Fruit fly (Drosophila melanogaster) Kc167 (cell line): ENCODE results near the gene Pdp1.

Experiments
- Myc ChIP-seq: fragments of >200 bp; optimal IDR thresholded peaks from 2 replicates; lab custom pipeline; 2017; ENCODE audit warnings: missing external identifiers
- Sin3A ChIP-seq: fragments of >200 bp; optimal IDR thresholded peaks from 2 replicates; lab custom pipeline; 2018; ENCODE audit warnings: missing external identifiers
- h ChIP-seq: fragments of >200 bp; optimal IDR thresholded peaks from 3 replicates; lab custom pipeline; 2018; ENCODE audit warnings: missing external identifiers
- insv ChIP-seq: fragments of >200 bp; optimal IDR thresholded peaks from 3 replicates; lab custom pipeline; 2018; ENCODE audit warnings: missing external identifiers
- psq ChIP-seq: fragments of >200 bp; optimal IDR thresholded peaks from 2 replicates; lab custom pipeline; 2017; ENCODE audit warnings: missing external identifiers
- ttk ChIP-seq: sonication (Bioruptor generic); optimal IDR thresholded peaks from 2 replicates; lab custom pipeline; 2017; ENCODE audit warnings: missing external identifiers

The Pdp1 gene

DNA sequence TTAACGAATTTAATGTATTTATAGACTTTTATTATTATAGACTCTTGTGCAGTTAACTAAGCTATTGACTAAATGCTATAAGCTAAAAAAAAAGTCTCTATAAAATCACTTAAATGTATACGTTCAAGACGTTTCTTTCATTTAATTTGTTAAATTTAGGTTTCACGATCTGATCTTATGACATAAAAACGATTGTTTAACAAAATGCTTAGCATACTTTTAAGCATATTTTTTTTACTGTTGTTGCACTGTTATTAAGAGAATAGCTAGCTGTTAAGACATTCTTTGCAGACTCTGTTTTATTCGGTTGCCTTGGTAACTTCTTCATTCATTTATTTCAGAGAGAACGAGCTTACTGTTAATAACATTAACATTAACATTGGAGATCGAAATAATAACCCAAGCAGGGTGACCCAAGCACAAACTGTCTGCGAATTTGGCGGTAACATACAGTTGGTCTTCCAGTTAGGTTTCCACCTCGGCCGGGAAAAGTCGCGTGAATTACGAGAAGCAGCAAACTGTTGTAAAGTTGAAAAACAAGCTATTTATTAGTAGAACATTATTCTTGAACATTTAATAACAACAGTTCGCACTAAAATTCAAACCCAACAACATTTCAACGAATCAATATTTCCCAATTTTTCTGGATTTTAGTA, 1.5 kb upstream of the Pdp1 start, which contains the start of gene CG32365:
Gene CG32365, plus strand, starts transcription at position 462 of the 656 bp plus-strand sequence.
- TF ChIP-seq h (lab: Kevin White, UChicago) (no peak), insv (lab: Kevin White, UChicago) (no peak), ttk (lab: Kevin White, UChicago) (no peak), Myc (lab: Kevin White, UChicago) (no peak)

- TF ChIP-seq insv (lab: Kevin White, UChicago), result no peak
Observed at dm6 chr3L:7866558-7866957, 611 bp downstream of the Pdp1 start.

- TF ChIP-seq Sin3A (lab: Kevin White, UChicago) (no peak), psq (lab: Kevin White, UChicago) (no peak), Myc (lab: Kevin White, UChicago) (no peak), h (lab: Kevin White, UChicago) (no peak)
Observed at dm6 chr3L:7865747-7866387, 1.3 kb downstream of the Pdp1 start.

dm6 chr3L:7865094-7865746, 1.9 kb downstream of the Pdp1 start:
- TF ChIP-seq insv (lab: Kevin White, UChicago) (no peak), Myc (lab: Kevin White, UChicago) (no peak), h (lab: Kevin White, UChicago) (no peak), psq (lab: Kevin White, UChicago) (no peak), Sin3A (lab: Kevin White, UChicago) (no peak), ttk (lab: Kevin White, UChicago) (no peak)

dm6 chr3L:7863766-7864305, 3.3 kb downstream of the Pdp1 start:
- TF ChIP-seq Sin3A (lab: Kevin White, UChicago), result no peak
- TF ChIP-seq psq (lab: Kevin White, UChicago), result no peak
- no peak for TF ChIP-seq Myc (lab: Kevin White, UChicago)
- TF ChIP-seq insv (lab: Kevin White, UChicago), result no peak
- no peak for TF ChIP-seq h (lab: Kevin White, UChicago)
- TF ChIP-seq ttk (lab: Kevin White, UChicago), result no peak

DNA sequence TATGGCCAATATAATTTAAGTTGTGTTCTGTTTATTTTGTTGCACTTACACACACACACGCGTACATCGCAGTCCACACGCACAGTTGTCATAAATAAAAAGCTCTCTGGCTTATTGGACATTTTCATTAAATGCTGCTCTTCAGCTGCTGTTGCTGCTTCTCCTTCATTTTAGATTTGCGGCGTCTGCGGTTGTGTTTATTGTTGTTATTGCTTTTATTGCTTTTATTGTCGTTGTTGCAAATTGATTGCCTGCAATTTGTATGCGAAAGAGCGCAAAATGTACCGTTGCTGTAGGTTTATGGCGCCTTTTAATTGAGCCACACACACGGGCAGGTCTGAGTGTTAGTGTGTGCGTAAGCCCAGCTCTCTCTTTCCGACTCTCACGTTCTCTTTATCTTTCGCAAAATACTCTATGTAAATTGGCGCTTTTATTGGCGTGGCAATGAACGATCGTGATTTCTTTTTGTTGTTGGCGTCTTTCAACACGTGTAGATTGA, 3.9 kb downstream of the Pdp1 start:
- TF ChIP-seq Myc (lab: Kevin White, UChicago), result no peak
- no peak for TF ChIP-seq Sin3A (lab: Kevin White, UChicago)
- TF ChIP-seq insv (lab: Kevin White, UChicago), result no peak
- no peak for TF ChIP-seq ttk (lab: Kevin White, UChicago)
- no peak for TF ChIP-seq h (lab: Kevin White, UChicago)
- TF ChIP-seq psq (lab: Kevin White, UChicago), result no peak

DNA sequence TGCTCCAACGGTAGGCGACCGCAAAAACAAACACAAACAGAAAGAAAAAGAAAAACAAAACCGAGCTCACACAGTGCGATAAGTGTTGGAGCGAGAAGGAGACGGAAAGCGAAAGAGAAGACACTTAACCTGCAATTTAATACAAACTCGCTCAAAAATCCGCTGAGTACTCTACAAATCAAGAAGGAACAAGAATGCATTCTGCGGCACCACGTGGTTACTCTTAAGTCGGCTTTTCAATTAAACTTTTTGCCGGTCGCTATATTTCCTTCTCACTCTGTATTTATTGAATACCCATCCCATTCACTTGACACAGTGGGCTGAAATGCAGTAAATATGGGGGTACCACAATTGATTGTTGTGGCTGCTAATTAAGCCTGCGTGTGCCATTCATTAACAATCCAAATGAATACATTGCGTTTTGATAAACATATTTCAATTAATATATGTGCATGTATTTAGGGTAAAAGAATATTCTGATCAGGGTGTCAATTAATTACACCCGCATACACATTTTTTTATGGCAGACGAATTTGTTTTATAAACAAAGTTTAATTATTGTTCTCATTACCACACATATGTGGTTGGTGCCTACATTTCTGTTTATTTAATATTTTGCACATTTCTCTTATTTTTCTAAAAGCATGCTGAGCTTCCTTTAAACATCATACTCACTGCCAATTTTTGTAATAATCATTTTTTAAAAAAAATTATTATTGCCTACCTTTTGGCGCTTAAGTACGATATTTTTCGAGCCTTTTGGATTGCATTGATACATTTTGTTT, 4.7 kb downstream of the Pdp1 start:
- TF ChIP-seq Sin3A (lab: Kevin White, UChicago) (no peak), insv (lab: Kevin White, UChicago) (no peak), Myc (lab: Kevin White, UChicago) (no peak), h (lab: Kevin White, UChicago) (no peak), psq (lab: Kevin White, UChicago) (no peak), ttk (lab: Kevin White, UChicago) (no peak)

dm6 chr3L:7861807-7862206, 5.4 kb downstream of the Pdp1 start:
- no peak for TF ChIP-seq ttk (lab: Kevin White, UChicago)
- TF ChIP-seq Sin3A (lab: Kevin White, UChicago), result no peak
- TF ChIP-seq insv (lab: Kevin White, UChicago), result no peak
- no peak for TF ChIP-seq h (lab: Kevin White, UChicago)
- TF ChIP-seq Myc (lab: Kevin White, UChicago), result no peak
- no peak for TF ChIP-seq psq (lab: Kevin White, UChicago)

- TF ChIP-seq psq (lab: Kevin White, UChicago), result no peak
- no peak for TF ChIP-seq insv (lab: Kevin White, UChicago)
- no peak for TF ChIP-seq ttk (lab: Kevin White, UChicago)
- TF ChIP-seq h (lab: Kevin White, UChicago), result no peak
- no peak for TF ChIP-seq Myc (lab: Kevin White, UChicago)
- TF ChIP-seq Sin3A (lab: Kevin White, UChicago), result no peak
Observed at dm6 chr3L:7860634-7861431, 6.3 kb downstream of the Pdp1 start.

DNA sequence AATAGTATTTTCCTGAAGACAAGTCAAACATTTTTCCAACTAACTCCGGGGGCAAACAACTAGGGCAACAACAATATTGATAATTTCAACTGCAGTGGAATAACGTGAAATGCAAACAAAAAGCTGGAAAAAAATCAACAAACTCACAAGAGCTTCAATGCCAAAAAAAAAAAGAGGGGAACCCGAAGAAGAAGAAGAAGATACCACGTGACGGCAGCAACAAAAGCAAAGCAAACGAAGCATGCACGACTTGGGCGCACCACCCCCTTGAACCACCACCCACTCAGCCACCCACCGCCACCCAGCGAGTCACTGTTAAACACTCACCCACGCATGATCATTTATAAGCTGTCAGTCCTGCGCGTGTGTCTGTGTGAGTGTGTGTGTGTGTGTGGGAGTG, 7.4 kb downstream of the Pdp1 start:
- TF ChIP-seq insv (lab: Kevin White, UChicago) (no peak), Sin3A (lab: Kevin White, UChicago) (no peak), Myc (lab: Kevin White, UChicago) (no peak), psq (lab: Kevin White, UChicago) (no peak), h (lab: Kevin White, UChicago) (no peak), ttk (lab: Kevin White, UChicago) (no peak)
